Fruit fly (Drosophila melanogaster): ENCODE data around the gene fuss.

The fuss gene

DNA sequence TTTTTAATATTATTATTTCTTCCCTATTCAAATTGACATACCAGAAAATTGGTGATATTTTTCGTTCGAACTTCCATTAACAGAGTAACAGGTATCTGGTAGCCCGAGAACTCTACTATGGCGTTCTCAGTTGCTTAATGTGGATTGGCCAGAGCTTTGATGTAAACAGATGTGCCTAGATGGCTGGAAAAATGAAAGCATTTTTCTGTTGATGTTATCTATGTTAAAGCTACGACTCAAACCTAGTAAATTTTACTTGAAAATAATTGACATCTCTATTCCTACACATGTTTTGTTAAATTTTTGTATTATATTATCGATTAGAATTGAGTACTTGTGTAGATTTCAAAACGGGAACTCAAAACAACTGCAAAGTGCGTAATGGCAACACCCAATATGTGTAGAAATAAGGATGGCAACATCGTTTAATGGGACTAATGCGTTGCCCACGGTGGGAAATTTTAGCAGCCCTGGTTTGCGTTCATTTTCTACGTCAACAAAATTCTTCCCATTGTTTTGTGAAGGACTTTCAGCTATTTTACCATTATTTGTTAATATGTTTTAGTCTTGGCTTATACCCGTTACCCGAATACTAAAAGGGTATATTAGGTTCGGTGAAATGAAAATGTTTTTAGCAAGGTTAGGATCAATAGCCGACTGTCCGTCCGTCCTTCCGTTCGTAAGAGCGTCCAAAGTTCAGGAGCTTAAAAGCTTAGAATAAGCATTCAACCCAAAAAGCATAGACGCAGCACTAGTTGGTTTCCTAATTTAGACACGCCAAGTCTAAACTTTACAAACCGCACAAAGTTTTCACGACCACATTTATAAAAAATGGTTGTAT lies 1.6 kb upstream of the fuss start (continued):
- TF ChIP-seq CG11560 (tag; IDR thresholded peaks at IDR 0.05) (no peak; the same call in 2 of the 3 replicates), az2 (GFP tag; optimal IDR thresholded peaks at IDR 0.05) (peak; percentile 28), CG8765 (GFP tag; IDR thresholded peaks at IDR 0.05) (no peak), knrl (GFP tag; IDR thresholded peaks at IDR 0.05; ENCODE audit: partially characterized antibody) (peak; percentile 60; the same call in 2 of the 3 replicates), ftz-f1 (GFP tag; optimal IDR thresholded peaks at IDR 0.05) (peak; percentile 34), Xbp1 (GFP tag; optimal IDR thresholded peaks at IDR 0.05) (peak; percentile 31), ewg (GFP tag; optimal IDR thresholded peaks at IDR 0.05) (no peak), CG17829 (tag; optimal IDR thresholded peaks at IDR 0.05) (peak; percentile 23), B-H2 (GFP tag; optimal IDR thresholded peaks at IDR 0.05) (peak; percentile 5), CG14965 (GFP tag; optimal IDR thresholded peaks at IDR 0.05; ENCODE audit: borderline replicate concordance) (no peak), CTCF (GFP tag; optimal IDR thresholded peaks at IDR 0.05) (peak; percentile 88), Dip3 (GFP tag; optimal IDR thresholded peaks at IDR 0.05) (no peak), Med (GFP tag) (peak; percentile 80), CG15601 (tag; optimal IDR thresholded peaks at IDR 0.05) (peak; percentile 49), CG8290 (GFP tag; optimal IDR thresholded peaks at IDR 0.05) (peak; percentile 58), CG8290 (tag; optimal IDR thresholded peaks at IDR 0.05) (peak in 1 of 2 experiments; percentile 43), luna (GFP tag; optimal IDR thresholded peaks at IDR 0.05) (no peak), CG11456 (GFP tag; IDR thresholded peaks at IDR 0.05) (no peak), unpg (GFP tag; optimal IDR thresholded peaks at IDR 0.05) (peak; percentile 29), Lhr (GFP tag; optimal IDR thresholded peaks at IDR 0.05) (peak; percentile 99), Chrac-16 (GFP tag; optimal IDR thresholded peaks at IDR 0.05) (peak; percentile 40), CG5953 (GFP tag; IDR thresholded peaks at IDR 0.05) (no peak), Nf-YC (tag; optimal IDR thresholded peaks at IDR 0.05) (peak; percentile 80), shn (GFP tag; optimal IDR thresholded peaks at IDR 0.05) (peak; percentile 2), CG31224 (GFP tag; IDR thresholded peaks at IDR 0.05) (no peak), oc (tag; optimal IDR thresholded peaks at IDR 0.05) (no peak), CG6791 (GFP tag; IDR thresholded peaks at IDR 0.05; ENCODE audit: partially characterized antibody) (peak; percentile 89), gro (GFP tag; optimal IDR thresholded peaks at IDR 0.05) (no peak), CG8924 (tag; optimal IDR thresholded peaks at IDR 0.05) (peak; percentile 0), HLH4C (GFP tag; IDR thresholded peaks at IDR 0.05; ENCODE audit: partially characterized antibody) (peak; percentile 96), sim (GFP tag; IDR thresholded peaks at IDR 0.05) (no peak), pita (GFP tag; optimal IDR thresholded peaks at IDR 0.05) (peak; percentile 98), sisA (GFP tag; IDR thresholded peaks at IDR 0.05) (no peak), Jarid2 (GFP tag; optimal IDR thresholded peaks at IDR 0.05) (peak; percentile 32), CG3163 (GFP tag; optimal IDR thresholded peaks at IDR 0.05) (peak; percentile 8), Scr (GFP tag; IDR thresholded peaks at IDR 0.05; ENCODE audit: partially characterized antibody) (peak; percentile 69), Nf-YB (GFP tag; optimal IDR thresholded peaks at IDR 0.05) (peak; percentile 57), bigmax (GFP tag; optimal IDR thresholded peaks at IDR 0.05) (peak; percentile 27), NFAT (GFP tag; IDR thresholded peaks at IDR 0.05) (no peak), Hmr (GFP tag; optimal IDR thresholded peaks at IDR 0.05) (peak; percentile 92), dpn (GFP tag; optimal IDR thresholded peaks at IDR 0.05) (peak in 1 of 2 experiments; percentile 10), CG2202 (tag; optimal IDR thresholded peaks at IDR 0.05) (peak; percentile 9), row (GFP tag; IDR thresholded peaks at IDR 0.05) (peak; percentile 37; the same call in 1 of the 3 replicates), ro (GFP tag; IDR thresholded peaks at IDR 0.05) (no peak), CG6765 (GFP tag; optimal IDR thresholded peaks at IDR 0.05) (no peak), phol (tag; optimal IDR thresholded peaks at IDR 0.05) (peak; percentile 34), CG15479 (GFP tag; optimal IDR thresholded peaks at IDR 0.05) (no peak), CG2120 (GFP tag; optimal IDR thresholded peaks at IDR 0.05) (no peak), CG13287 (GFP tag; IDR thresholded peaks at IDR 0.05; ENCODE audit: partially characterized antibody) (peak; percentile 72)
